Fruit fly (Drosophila melanogaster) whole organism, embryonic: ENCODE measurements around the gene Dis3.

Experiments used
- Aef1 ChIP-seq: fragments of 200-800 bp; sonication (Bioruptor generic); IDR thresholded peaks from 3 replicates; pipeline ENCODE4 v1.3.6; 2022; ENCODE audit warnings: missing biosample characterization, missing genetic modification characterization
- BtbVII ChIP-seq: fragments of 200-800 bp; sonication (Bioruptor generic); optimal IDR thresholded peaks from 3 replicates; lab custom pipeline; 2017; ENCODE audit warnings: missing biosample characterization, mild to moderate bottlenecking, missing genetic modification characterization
- CG10321 ChIP-seq: fragments of 200-800 bp; sonication (Bioruptor generic); IDR thresholded peaks from 2 replicates; pipeline ENCODE4 v1.3.6; 2022; ENCODE audit warnings: missing biosample characterization, missing genetic modification characterization
- CG10431 ChIP-seq: fragments of 200-800 bp; sonication (Bioruptor generic); optimal IDR thresholded peaks from 3 replicates; lab custom pipeline; 2018; ENCODE audit warnings: missing biosample characterization, mild to moderate bottlenecking, missing genetic modification characterization
- CG11247 ChIP-seq: fragments of 200-800 bp; sonication (Bioruptor generic); IDR thresholded peaks from 2 replicates; pipeline ENCODE4 v1.3.6; 2022; ENCODE audit warnings: missing biosample characterization, missing genetic modification characterization
- CG12219 ChIP-seq: fragments of 200-800 bp; sonication (Bioruptor generic); optimal IDR thresholded peaks from 3 replicates; lab custom pipeline; 2018; ENCODE audit warnings: missing biosample characterization, mild to moderate bottlenecking, missing genetic modification characterization
- CG12391 ChIP-seq: fragments of 200-800 bp; sonication (Bioruptor generic); optimal IDR thresholded peaks from 3 replicates; lab custom pipeline; 2018; ENCODE audit warnings: missing biosample characterization, mild to moderate bottlenecking, missing genetic modification characterization, moderate library complexity
- CG13775 ChIP-seq: fragments of 200-800 bp; sonication (Bioruptor generic); optimal IDR thresholded peaks from 3 replicates; lab custom pipeline; 2017; ENCODE audit warnings: missing biosample characterization, mild to moderate bottlenecking, missing genetic modification characterization
- CG14965 ChIP-seq: fragments of 200-800 bp; sonication (Bioruptor generic); optimal IDR thresholded peaks from 2 replicates; lab custom pipeline; 2016; ENCODE audit warnings: missing biosample characterization, missing genetic modification characterization, borderline replicate concordance
- CG15073 ChIP-seq: fragments of 200-800 bp; sonication (Bioruptor generic); optimal IDR thresholded peaks from 2 replicates; lab custom pipeline; 2016; ENCODE audit warnings: missing biosample characterization, missing genetic modification characterization
- CG15696 ChIP-seq: fragments of 200-800 bp; sonication (Bioruptor generic); optimal IDR thresholded peaks from 2 replicates; lab custom pipeline; 2019; ENCODE audit warnings: missing biosample characterization, mild to moderate bottlenecking, missing genetic modification characterization, moderate library complexity
- CG1647 ChIP-seq: fragments of 200-800 bp; sonication (Bioruptor generic); optimal IDR thresholded peaks from 3 replicates; lab custom pipeline; 2016; ENCODE audit warnings: missing biosample characterization, missing genetic modification characterization
- CG16779 ChIP-seq: fragments of 200-800 bp; sonication (Bioruptor generic); IDR thresholded peaks from 2 replicates; pipeline ENCODE4 v1.3.6; 2022; ENCODE audit warnings: missing biosample characterization, missing genetic modification characterization
- CG16813 ChIP-seq: fragments of 200-800 bp; sonication (Bioruptor generic); IDR thresholded peaks from 3 replicates; pipeline ENCODE4 v1.3.6; 2022; ENCODE audit warnings: missing biosample characterization, missing genetic modification characterization; ENCODE audit not compliant: partially characterized antibody
- CG16815 ChIP-seq: fragments of 200-800 bp; sonication (Bioruptor generic); optimal IDR thresholded peaks from 3 replicates; lab custom pipeline; 2017; ENCODE audit warnings: missing biosample characterization, mild to moderate bottlenecking, missing genetic modification characterization
- CG18011 ChIP-seq: fragments of 200-800 bp; sonication (Bioruptor generic); optimal IDR thresholded peaks from 2 replicates; lab custom pipeline; 2017; ENCODE audit warnings: missing biosample characterization, missing genetic modification characterization, mild to moderate bottlenecking, moderate library complexity, missing genotype
- CG1832 ChIP-seq: fragments of 200-800 bp; sonication (Bioruptor generic); optimal IDR thresholded peaks from 2 replicates; lab custom pipeline; 2017; ENCODE audit warnings: missing biosample characterization, mild to moderate bottlenecking, missing genetic modification characterization, inconsistent platforms
- CG4820 ChIP-seq: fragments of 200-800 bp; sonication (Bioruptor generic); optimal IDR thresholded peaks from 3 replicates; lab custom pipeline; 2016; ENCODE audit warnings: missing biosample characterization, missing genetic modification characterization
- CG8388 ChIP-seq: fragments of 200-800 bp; sonication (Bioruptor generic); optimal IDR thresholded peaks from 2 replicates; lab custom pipeline; 2019; ENCODE audit warnings: missing biosample characterization, mild to moderate bottlenecking, missing genetic modification characterization, moderate library complexity
- CkIIα-i1 ChIP-seq: fragments of 200-800 bp; sonication (Bioruptor generic); IDR thresholded peaks from 2 replicates; pipeline ENCODE4 v1.3.6; 2022; ENCODE audit warnings: missing biosample characterization, missing genetic modification characterization
- CoRest ChIP-seq: fragments of 200-800 bp; sonication (Bioruptor generic); optimal IDR thresholded peaks from 3 replicates; lab custom pipeline; 2018; ENCODE audit warnings: missing biosample characterization, mild to moderate bottlenecking, missing genetic modification characterization, moderate library complexity
- Doc3 ChIP-seq: fragments of 200-800 bp; sonication (Bioruptor generic); IDR thresholded peaks from 3 replicates; pipeline ENCODE4 v1.3.6; 2022; ENCODE audit warnings: missing biosample characterization, missing genetic modification characterization; ENCODE audit not compliant: partially characterized antibody
- HLH4C ChIP-seq: fragments of 200-800 bp; sonication (Bioruptor generic); IDR thresholded peaks from 3 replicates; pipeline ENCODE4 v1.3.6; 2022; ENCODE audit warnings: missing biosample characterization, missing genetic modification characterization; ENCODE audit not compliant: partially characterized antibody
- HmgZ ChIP-seq: fragments of 200-800 bp; sonication (Bioruptor generic); optimal IDR thresholded peaks from 2 replicates; lab custom pipeline; 2018; ENCODE audit warnings: missing biosample characterization, mild to moderate bottlenecking, missing genetic modification characterization
- Ptx1 ChIP-seq: fragments of 200-800 bp; sonication (Bioruptor generic); IDR thresholded peaks from 2 replicates; pipeline ENCODE4 v1.3.6; 2022; ENCODE audit warnings: missing biosample characterization, missing genetic modification characterization
- Rfx ChIP-seq: fragments of 200-800 bp; sonication (Bioruptor generic); IDR thresholded peaks from 2 replicates; pipeline ENCODE4 v1.3.6; 2022; ENCODE audit warnings: missing biosample characterization, missing genetic modification characterization
- Six4 ChIP-seq: fragments of 200-800 bp; sonication (Bioruptor generic); optimal IDR thresholded peaks from 2 replicates; lab custom pipeline; 2016; ENCODE audit warnings: missing biosample characterization, missing genetic modification characterization
- Ssrp ChIP-seq: fragments of 200-800 bp; sonication (Bioruptor generic); optimal IDR thresholded peaks from 2 replicates; lab custom pipeline; 2018; ENCODE audit warnings: missing biosample characterization, mild to moderate bottlenecking, missing genetic modification characterization, moderate library complexity
- Usf ChIP-seq: fragments of 200-800 bp; sonication (Bioruptor generic); optimal IDR thresholded peaks from 2 replicates; lab custom pipeline; 2017; ENCODE audit warnings: missing genotype, missing biosample characterization, missing genetic modification characterization
- ase ChIP-seq: fragments of 200-800 bp; sonication (Bioruptor generic); IDR thresholded peaks from 3 replicates; pipeline ENCODE4 v1.3.6; 2022; ENCODE audit warnings: missing biosample characterization, missing genetic modification characterization
- bbx ChIP-seq: fragments of 200-800 bp; sonication (Bioruptor generic); IDR thresholded peaks from 2 replicates; pipeline ENCODE4 v1.3.6; 2022; ENCODE audit warnings: missing biosample characterization, missing genetic modification characterization; ENCODE audit not compliant: partially characterized antibody
- ci ChIP-seq: fragments of 200-800 bp; sonication (Bioruptor generic); IDR thresholded peaks from 3 replicates; pipeline ENCODE4 v1.3.6; 2022; ENCODE audit warnings: missing biosample characterization, missing genetic modification characterization
- da ChIP-seq: fragments of 200-800 bp; sonication (Bioruptor generic); optimal IDR thresholded peaks from 2 replicates; lab custom pipeline; 2016; ENCODE audit warnings: missing biosample characterization, missing genetic modification characterization
- disco-r ChIP-seq: fragments of 200-800 bp; sonication (Bioruptor generic); optimal IDR thresholded peaks from 2 replicates; lab custom pipeline; 2016; ENCODE audit warnings: missing biosample characterization, missing genetic modification characterization
- dmrt11E ChIP-seq: fragments of 200-800 bp; sonication (Bioruptor generic); optimal IDR thresholded peaks from 3 replicates; lab custom pipeline; 2018; ENCODE audit warnings: missing biosample characterization, mild to moderate bottlenecking, missing genetic modification characterization, moderate library complexity
- ems ChIP-seq: fragments of 200-800 bp; sonication (Bioruptor generic); optimal IDR thresholded peaks from 3 replicates; lab custom pipeline; 2016; ENCODE audit warnings: missing biosample characterization, missing genetic modification characterization
- gcm ChIP-seq: fragments of 200-800 bp; sonication (Bioruptor generic); optimal IDR thresholded peaks from 2 replicates; lab custom pipeline; 2019; ENCODE audit warnings: missing biosample characterization, mild to moderate bottlenecking, missing genetic modification characterization, moderate library complexity
- her ChIP-seq: fragments of 200-800 bp; sonication (Bioruptor generic); optimal IDR thresholded peaks from 2 replicates; lab custom pipeline; 2016; ENCODE audit warnings: missing biosample characterization, missing genetic modification characterization
- p53 ChIP-seq: fragments of 200-800 bp; sonication (Bioruptor generic); optimal IDR thresholded peaks from 2 replicates; lab custom pipeline; 2016; ENCODE audit warnings: missing biosample characterization, missing genetic modification characterization
- pan ChIP-seq, 4 experiments: fragments of >200 bp in 3 of 4; fragments of 200-800 bp in 1 of 4; sonication (Bioruptor generic) in 1 of 4; optimal IDR thresholded peaks in 3 of 4; IDR thresholded peaks in 1 of 4; 2 replicates each; pipeline versions ENCODE4 v1.3.6 to Lab custom; 2017 to 2022; ENCODE audit warnings: missing biosample characterization in 2 of 4, missing genetic modification characterization in 2 of 4, mixed read lengths in 1 of 4
- pho ChIP-seq: fragments of 200-800 bp; sonication (Bioruptor generic); optimal IDR thresholded peaks from 2 replicates; lab custom pipeline; 2016; ENCODE audit warnings: missing biosample characterization, missing genetic modification characterization
- prd ChIP-seq, 3 experiments: fragments of >200 bp in 2 of 3; fragments of 200-800 bp in 1 of 3; sonication (Bioruptor generic) in 1 of 3; optimal IDR thresholded peaks in 2 of 3; IDR thresholded peaks in 1 of 3; 2 replicates in 2 of 3; 3 replicates in 1 of 3; pipeline versions ENCODE4 v1.3.6 to Lab custom; 2017 to 2022; ENCODE audit warnings: missing biosample characterization in 1 of 3, missing genetic modification characterization in 1 of 3
- ro ChIP-seq: fragments of 200-800 bp; sonication (Bioruptor generic); IDR thresholded peaks from 2 replicates; pipeline ENCODE4 v1.3.6; 2022; ENCODE audit warnings: missing biosample characterization, missing genetic modification characterization
- shn ChIP-seq: fragments of 200-800 bp; sonication (Bioruptor generic); optimal IDR thresholded peaks from 3 replicates; lab custom pipeline; 2016; ENCODE audit warnings: missing biosample characterization, missing genetic modification characterization
- sim ChIP-seq: fragments of 200-800 bp; sonication (Bioruptor generic); IDR thresholded peaks from 2 replicates; pipeline ENCODE4 v1.3.6; 2022; ENCODE audit warnings: missing biosample characterization, missing genetic modification characterization
- toy ChIP-seq: fragments of 200-800 bp; sonication (Bioruptor generic); IDR thresholded peaks from 2 replicates; pipeline ENCODE4 v1.3.6; 2022; ENCODE audit warnings: missing biosample characterization, missing genetic modification characterization
- unpg ChIP-seq: fragments of 200-800 bp; sonication (Bioruptor generic); optimal IDR thresholded peaks from 3 replicates; lab custom pipeline; 2018; ENCODE audit warnings: missing biosample characterization, mild to moderate bottlenecking, missing genetic modification characterization, moderate library complexity
- zfh1 ChIP-seq: fragments of 200-800 bp; sonication (Bioruptor generic); IDR thresholded peaks from 3 replicates; pipeline ENCODE4 v1.3.6; 2022; ENCODE audit warnings: missing biosample characterization, missing genetic modification characterization

Gene Dis3

DNA sequence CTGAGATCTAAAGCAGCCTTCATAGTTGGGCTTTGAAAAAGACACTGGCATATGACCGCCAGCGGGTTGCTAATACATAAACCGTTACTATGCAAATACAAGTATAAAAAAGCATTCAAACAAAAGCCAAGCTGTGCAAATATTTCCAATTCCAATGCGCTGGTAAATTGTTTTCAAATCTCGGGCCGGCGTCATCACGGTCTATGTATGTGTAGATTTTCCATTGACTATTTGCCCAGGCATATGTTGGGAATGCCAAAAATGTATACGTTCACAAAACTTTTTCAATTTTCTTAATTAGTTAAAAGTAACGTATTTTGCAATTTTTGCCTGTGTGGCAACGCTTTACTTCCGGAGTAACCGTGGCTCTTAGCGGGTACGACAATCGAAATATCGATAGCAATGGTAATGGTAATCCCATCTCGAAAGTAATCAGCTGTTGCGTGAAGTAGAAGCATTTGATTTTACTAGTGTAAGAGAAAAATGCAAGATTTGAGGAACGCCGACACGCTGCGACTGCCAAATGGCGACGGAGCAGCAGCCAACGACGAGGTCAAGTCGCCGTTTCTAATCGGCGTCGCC lies 43.4 kb upstream of the Dis3 start, which contains the start of the genes CG34290 and Uck (continued):
- TF ChIP-seq gcm (GFP tag; lab: Kevin White, UChicago) = peak; percentile 38
- TF ChIP-seq disco-r (GFP tag; lab: Kevin White, UChicago) = peak; percentile 14
- peak; percentile 38 for TF ChIP-seq CG8388 (GFP tag; lab: Kevin White, UChicago)
- peak; percentile 89 for TF ChIP-seq bbx (GFP tag; lab: Robert Waterston, UW)
- TF ChIP-seq CG4820 (GFP tag; lab: Kevin White, UChicago) = peak; percentile 36
- TF ChIP-seq shn = peak; percentile 68
- TF ChIP-seq pho (GFP tag; lab: Kevin White, UChicago) = peak; percentile 63
- TF ChIP-seq CG10321 (GFP tag; lab: Robert Waterston, UW) = no peak
- TF ChIP-seq p53 (GFP tag; lab: Kevin White, UChicago) = peak; percentile 69
- peak; percentile 94 for TF ChIP-seq ci (GFP tag; lab: Robert Waterston, UW)
- peak; percentile 4 for TF ChIP-seq CG16815
- TF ChIP-seq CoRest = peak; percentile 87
- peak; percentile 43 for TF ChIP-seq Six4 (GFP tag; lab: Kevin White, UChicago)
- no peak for TF ChIP-seq ro (GFP tag; lab: Robert Waterston, UW)
- TF ChIP-seq CkIIα-i1 (GFP tag; lab: Robert Waterston, UW) = no peak
- peak; percentile 76 for TF ChIP-seq zfh1 (GFP tag; lab: Robert Waterston, UW)
- no peak; the same call in 1 of the 2 replicates for TF ChIP-seq CG16779 (GFP tag; lab: Robert Waterston, UW)
- TF ChIP-seq CG10431 (GFP tag; lab: Kevin White, UChicago) = peak; percentile 60
- TF ChIP-seq CG16813 (GFP tag; lab: Robert Waterston, UW) = peak; percentile 77
- no peak for TF ChIP-seq CG14965 (GFP tag; lab: Kevin White, UChicago)
- peak; percentile 70 for TF ChIP-seq HLH4C
- TF ChIP-seq unpg (GFP tag; lab: Kevin White, UChicago) = peak; percentile 65
- TF ChIP-seq her (GFP tag; lab: Kevin White, UChicago) = peak; percentile 82
- no peak for TF ChIP-seq Aef1 (GFP tag; lab: Robert Waterston, UW)
- peak; percentile 78 for TF ChIP-seq CG1647 (GFP tag; lab: Kevin White, UChicago)
- peak; percentile 66 for TF ChIP-seq ems (GFP tag; lab: Kevin White, UChicago)
- TF ChIP-seq da (GFP tag; lab: Kevin White, UChicago) = peak; percentile 52
- peak; percentile 79 for TF ChIP-seq CG11247 (GFP tag; lab: Robert Waterston, UW)
- TF ChIP-seq Doc3 (GFP tag; lab: Robert Waterston, UW) = peak; percentile 77
- no peak for TF ChIP-seq prd (optimal IDR thresholded peaks at IDR 0.05; lab: Kevin White, UChicago)
- TF ChIP-seq prd (GFP tag; IDR thresholded peaks at IDR 0.05; lab: Robert Waterston, UW) = peak; percentile 47; the same call in 2 of the 3 replicates
- peak; percentile 89 for TF ChIP-seq Rfx (GFP tag; lab: Robert Waterston, UW)
- TF ChIP-seq CG18011 (GFP tag; lab: Kevin White, UChicago) = peak; percentile 72
- no peak for TF ChIP-seq toy (GFP tag; lab: Robert Waterston, UW)
- TF ChIP-seq sim (GFP tag; lab: Robert Waterston, UW) = 0 out of 2 replicates have a peak, but pooled peaks have one; percentile 28
- peak; percentile 80 for TF ChIP-seq CG12391 (tag; lab: Kevin White, UChicago)
- TF ChIP-seq Usf (GFP tag; lab: Kevin White, UChicago) = peak; percentile 6
- TF ChIP-seq CG1832 (GFP tag; lab: Kevin White, UChicago) = no peak
- TF ChIP-seq CG12219 = peak; percentile 83
- TF ChIP-seq dmrt11E (tag; lab: Kevin White, UChicago) = peak; percentile 33
- peak; percentile 38 for TF ChIP-seq CG15696 (tag; lab: Kevin White, UChicago)
- peak; percentile 42; the same call in 1 of the 2 replicates for TF ChIP-seq Ptx1 (GFP tag; lab: Robert Waterston, UW)
- TF ChIP-seq CG15073 (GFP tag; lab: Kevin White, UChicago) = no peak
- TF ChIP-seq HmgZ (tag; lab: Kevin White, UChicago) = peak; percentile 91
- TF ChIP-seq CG13775 (GFP tag; lab: Kevin White, UChicago) = peak; percentile 84
- peak; percentile 32 for TF ChIP-seq Ssrp (tag; lab: Kevin White, UChicago)
- TF ChIP-seq ase (GFP tag; lab: Robert Waterston, UW) = peak; percentile 71; the same call in 2 of the 3 replicates
- TF ChIP-seq pan (optimal IDR thresholded peaks at IDR 0.05; lab: Kevin White, UChicago) = no peak
- peak in 1 of 2 experiments; percentile 56 for TF ChIP-seq pan (GFP tag; optimal IDR thresholded peaks at IDR 0.05 in 1 of 2, IDR thresholded peaks at IDR 0.05 in 1 of 2)
- peak; percentile 76 for TF ChIP-seq BtbVII (GFP tag; lab: Kevin White, UChicago)
